Worm (Caenorhabditis elegans) whole organism, L2 larva: Measurements from ENCODE around the gene C05E4.12.

ENCODE experiments used
- F13H6.1 ChIP-seq: sonication (generic microtip); optimal IDR thresholded peaks from 2 replicates; lab custom pipeline; 2016; ENCODE audit warnings: missing genetic modification characterization, missing compliant biosample characterization
- R02D3.7 ChIP-seq: fragments of 150-350 bp; optimal IDR thresholded peaks from 2 replicates; lab custom pipeline; 2014; ENCODE audit warnings: missing biosample characterization, missing genetic modification characterization
- Y55F3AM.14 ChIP-seq: fragments of 200-800 bp; sonication (Bioruptor generic); optimal IDR thresholded peaks from 2 replicates; lab custom pipeline; 2018; ENCODE audit warnings: mild to moderate bottlenecking, missing genetic modification characterization, missing compliant biosample characterization
- ZK546.5 ChIP-seq: sonication (generic microtip); optimal IDR thresholded peaks from 2 replicates; lab custom pipeline; 2017; ENCODE audit warnings: missing biosample characterization, missing genetic modification characterization
- alr-1 ChIP-seq: fragments of 150-350 bp; optimal IDR thresholded peaks from 2 replicates; lab custom pipeline; 2014; ENCODE audit warnings: missing biosample characterization, missing genetic modification characterization
- aly-2 ChIP-seq: fragments of 150-350 bp; optimal IDR thresholded peaks from 2 replicates; lab custom pipeline; 2014; ENCODE audit warnings: missing biosample characterization, missing genetic modification characterization
- ama-1 ChIP-seq: fragments of 150-350 bp; optimal IDR thresholded peaks from 2 replicates; lab custom pipeline; 2018; ENCODE audit warnings: inconsistent platforms
- ceh-16 ChIP-seq: fragments of 150-350 bp; optimal IDR thresholded peaks from 2 replicates; lab custom pipeline; 2014; ENCODE audit warnings: missing biosample characterization, missing genetic modification characterization
- ceh-82 ChIP-seq: fragments of 150-350 bp; optimal IDR thresholded peaks from 2 replicates; lab custom pipeline; 2014; ENCODE audit warnings: missing biosample characterization, missing genetic modification characterization
- crh-2 ChIP-seq: sonication (generic microtip); optimal IDR thresholded peaks from 2 replicates; lab custom pipeline; 2017; ENCODE audit warnings: missing biosample characterization, missing genetic modification characterization
- dmd-4 ChIP-seq: sonication (generic microtip); optimal IDR thresholded peaks from 2 replicates; lab custom pipeline; 2017; ENCODE audit warnings: missing biosample characterization, missing genetic modification characterization
- egl-27 ChIP-seq: sonication (generic microtip); optimal IDR thresholded peaks from 3 replicates; lab custom pipeline; 2017; ENCODE audit warnings: missing biosample characterization, missing genetic modification reagents, missing genetic modification characterization
- elt-1 ChIP-seq: fragments of 150-350 bp; optimal IDR thresholded peaks from 2 replicates; lab custom pipeline; 2014; ENCODE audit warnings: missing biosample characterization, missing genetic modification characterization
- lin-11 ChIP-seq: fragments of 150-350 bp; sonication (generic microtip); optimal IDR thresholded peaks from 2 replicates; lab custom pipeline; 2014; ENCODE audit warnings: missing biosample characterization, missing genetic modification characterization, inconsistent platforms, mixed read lengths
- lin-13 ChIP-seq: fragments of 150-350 bp; optimal IDR thresholded peaks from 2 replicates; lab custom pipeline; 2014; ENCODE audit warnings: missing biosample characterization, missing genetic modification reagents, missing genetic modification characterization
- lin-39 ChIP-seq: fragments of 150-350 bp; optimal IDR thresholded peaks from 2 replicates; lab custom pipeline; 2014; ENCODE audit warnings: missing biosample characterization, missing genetic modification reagents, missing genetic modification characterization
- mbf-1 ChIP-seq: sonication (generic microtip); optimal IDR thresholded peaks from 2 replicates; lab custom pipeline; 2017; ENCODE audit warnings: missing biosample characterization, missing genetic modification characterization
- mdl-1 ChIP-seq, 2 experiments: fragments of 150-350 bp in 1 of 2; sonication (generic microtip) in 1 of 2; optimal IDR thresholded peaks; 2 replicates each; lab custom pipeline; 2017; ENCODE audit warnings: missing biosample characterization in 2 of 2, missing genetic modification characterization in 2 of 2
- nhr-10 ChIP-seq: sonication (generic microtip); optimal IDR thresholded peaks from 2 replicates; lab custom pipeline; 2017; ENCODE audit warnings: missing biosample characterization, missing genetic modification characterization
- nhr-11 ChIP-seq: fragments of 150-350 bp; optimal IDR thresholded peaks from 2 replicates; lab custom pipeline; 2014; ENCODE audit warnings: missing biosample characterization, missing genetic modification characterization
- nhr-129 ChIP-seq: fragments of 150-350 bp; optimal IDR thresholded peaks from 2 replicates; lab custom pipeline; 2014; ENCODE audit warnings: missing biosample characterization, missing genetic modification characterization
- nhr-6 ChIP-seq: fragments of 150-350 bp; optimal IDR thresholded peaks from 2 replicates; lab custom pipeline; 2014; ENCODE audit warnings: missing biosample characterization, missing genetic modification characterization
- nhr-77 ChIP-seq: fragments of 150-350 bp; optimal IDR thresholded peaks from 2 replicates; lab custom pipeline; 2014; ENCODE audit warnings: missing biosample characterization, missing genetic modification characterization
- peb-1 ChIP-seq: fragments of 150-350 bp; optimal IDR thresholded peaks from 2 replicates; lab custom pipeline; 2014; ENCODE audit warnings: missing biosample characterization, missing genetic modification characterization
- sem-4 ChIP-seq: fragments of 150-350 bp; optimal IDR thresholded peaks from 2 replicates; lab custom pipeline; 2014; ENCODE audit warnings: missing biosample characterization, missing genetic modification reagents, missing genetic modification characterization
- skn-1 ChIP-seq: sonication (generic microtip); optimal IDR thresholded peaks from 2 replicates; lab custom pipeline; 2017; ENCODE audit warnings: missing biosample characterization, missing genetic modification characterization
- sma-3 ChIP-seq: sonication (generic microtip); optimal IDR thresholded peaks from 2 replicates; lab custom pipeline; 2016; ENCODE audit warnings: missing genetic modification reagents, missing genetic modification characterization, missing compliant biosample characterization
- sma-9 ChIP-seq, 2 experiments: fragments of 150-350 bp in 1 of 2; sonication (generic microtip) in 1 of 2; optimal IDR thresholded peaks; 2 replicates each; lab custom pipeline; 2014 to 2016; ENCODE audit warnings: missing genetic modification characterization in 2 of 2, mild to moderate bottlenecking in 1 of 2, missing biosample characterization in 1 of 2, missing compliant biosample characterization in 1 of 2, missing genetic modification reagents in 1 of 2, moderate library complexity in 1 of 2
- unc-39 ChIP-seq: fragments of 150-350 bp; optimal IDR thresholded peaks from 2 replicates; lab custom pipeline; 2014; ENCODE audit warnings: missing biosample characterization, missing genetic modification characterization
- unc-55 ChIP-seq: fragments of 150-350 bp; sonication (generic microtip); optimal IDR thresholded peaks from 3 replicates; lab custom pipeline; 2014; ENCODE audit warnings: missing biosample characterization, missing genetic modification reagents, missing genetic modification characterization
- unc-62 ChIP-seq: fragments of 150-350 bp; optimal IDR thresholded peaks from 2 replicates; lab custom pipeline; 2014; ENCODE audit warnings: missing biosample characterization, missing genetic modification reagents, missing genetic modification characterization
- ztf-11 ChIP-seq: sonication (generic microtip); optimal IDR thresholded peaks from 2 replicates; lab custom pipeline; 2017; ENCODE audit warnings: missing biosample characterization, missing genetic modification characterization

The C05E4.12 gene

DNA sequence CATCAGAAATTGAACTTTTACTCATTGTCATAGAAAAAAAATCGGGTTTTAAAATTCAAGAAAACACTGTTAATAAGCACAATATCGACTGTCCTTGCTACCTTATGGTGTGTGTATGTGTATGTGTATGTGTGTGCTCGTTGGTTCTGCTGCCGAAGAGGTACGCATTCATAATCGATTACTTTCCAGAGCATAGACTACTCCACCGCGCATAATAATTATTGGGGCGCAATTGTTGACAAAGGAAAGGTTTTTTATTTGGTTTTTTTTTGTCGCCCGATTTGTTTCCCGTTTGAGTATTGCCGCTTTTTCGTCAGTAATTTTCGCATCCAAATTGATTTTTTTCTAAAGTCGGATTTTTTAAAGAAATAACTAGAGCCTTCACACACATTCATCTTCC, 547 bp downstream of the C05E4.12 start, which contains the start of gene C05E4.15:
Gene C05E4.15, minus strand, starts transcription at position 101 of the 400 bp plus-strand sequence.
- TF ChIP-seq lin-39 (tag; lab: Kevin White, UChicago) (no peak), F13H6.1 (tag; lab: Kevin White, UChicago) (no peak), sem-4 (no peak), lin-11 (tag; lab: Kevin White, UChicago) (no peak), lin-13 (GFP tag; lab: Kevin White, UChicago) (no peak), ceh-16 (tag; lab: Kevin White, UChicago) (no peak), unc-39 (no peak), unc-62 (no peak), sma-9 (GFP tag; optimal IDR thresholded peaks at IDR 0.05; lab: Kevin White, UChicago) (no peak), sma-9 (tag; optimal IDR thresholded peaks at IDR 0.05; lab: Kevin White, UChicago) (no peak), nhr-129 (tag; lab: Kevin White, UChicago) (no peak)

DNA sequence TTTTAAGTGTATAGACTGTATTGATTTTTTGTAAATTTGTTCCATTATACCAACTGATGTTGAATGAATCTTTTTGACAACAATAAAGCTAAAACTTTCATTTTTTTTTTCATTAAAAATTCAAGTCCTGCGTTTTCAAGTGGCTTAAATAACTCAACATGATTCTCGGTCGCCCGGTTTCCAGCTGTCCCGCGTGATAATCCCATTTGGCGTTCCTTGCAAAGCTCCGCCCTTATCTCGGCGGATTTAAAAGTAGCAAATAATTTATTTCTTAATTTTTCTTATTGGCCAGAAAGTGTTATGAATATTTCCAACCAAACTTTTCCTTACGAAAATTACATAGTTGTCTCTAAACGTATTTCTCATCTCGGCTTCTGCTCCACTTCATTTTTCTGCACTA, 5.6 kb downstream of the C05E4.12 start, which contains the start of gene str-20:
Gene str-20, plus strand, starts transcription at position 301 of the 400 bp plus-strand sequence.
- no peak for TF ChIP-seq ZK546.5 (tag; lab: Kevin White, UChicago)
- no peak for TF ChIP-seq unc-62
- no peak for TF ChIP-seq nhr-10
- TF ChIP-seq alr-1 (tag; lab: Kevin White, UChicago): no peak
- no peak for TF ChIP-seq aly-2
- TF ChIP-seq ceh-16 (tag; lab: Kevin White, UChicago): no peak
- no peak for TF ChIP-seq nhr-11
- TF ChIP-seq elt-1 (tag; lab: Kevin White, UChicago): no peak
- no peak for TF ChIP-seq nhr-129 (tag; lab: Kevin White, UChicago)
- no peak for TF ChIP-seq egl-27 (tag; lab: Kevin White, UChicago)
- no peak for TF ChIP-seq nhr-77
- TF ChIP-seq unc-55: no peak
- TF ChIP-seq peb-1 (tag; lab: Kevin White, UChicago): no peak

DNA sequence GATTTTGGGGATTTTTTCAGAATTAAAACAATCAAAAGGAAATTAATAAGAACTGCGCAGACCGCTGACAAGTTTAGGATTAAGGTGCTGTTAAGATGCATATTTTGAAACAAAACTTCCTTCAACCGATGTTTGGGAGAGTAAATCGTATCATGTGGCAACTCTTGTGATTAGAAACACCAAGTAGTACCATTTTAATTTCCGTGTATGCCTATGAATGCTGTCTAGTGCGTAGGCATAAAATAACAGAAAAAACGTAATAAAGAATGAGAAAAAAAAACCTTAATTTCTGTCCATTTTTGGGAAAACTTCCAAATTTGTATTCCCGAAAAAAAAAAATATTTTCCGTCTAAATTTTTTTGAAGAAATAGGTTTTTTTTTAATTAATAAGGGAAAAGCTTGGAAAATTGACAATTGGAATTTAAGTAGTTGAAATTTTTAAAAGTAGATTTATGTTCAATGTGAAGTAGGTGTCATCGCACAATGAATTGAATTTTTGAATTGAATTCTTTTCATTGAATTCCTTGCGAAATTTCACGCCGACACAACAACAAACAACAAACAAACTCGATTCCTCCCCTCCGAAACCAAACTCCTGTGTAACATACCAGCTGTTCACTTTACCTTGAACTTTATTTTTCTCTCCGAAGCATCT, 9.0 kb downstream of the C05E4.12 start, which contains the start of the genes str-262 and srp-1:
Gene str-262, minus strand, starts transcription at position 101 of the 655 bp plus-strand sequence.
Gene srp-1, plus strand, starts transcription at position 605 of the 655 bp plus-strand sequence.
- TF ChIP-seq ceh-82 (tag; lab: Kevin White, UChicago): no peak
- TF ChIP-seq nhr-6 (tag; lab: Kevin White, UChicago): no peak
- TF ChIP-seq elt-1 (tag; lab: Kevin White, UChicago): no peak
- TF ChIP-seq Y55F3AM.14 (GFP tag; lab: Kevin White, UChicago): no peak
- TF ChIP-seq F13H6.1 (tag; lab: Kevin White, UChicago): no peak
- TF ChIP-seq dmd-4 (tag; lab: Kevin White, UChicago): no peak
- TF ChIP-seq mbf-1: no peak
- no peak for TF ChIP-seq R02D3.7 (tag; lab: Kevin White, UChicago)

DNA sequence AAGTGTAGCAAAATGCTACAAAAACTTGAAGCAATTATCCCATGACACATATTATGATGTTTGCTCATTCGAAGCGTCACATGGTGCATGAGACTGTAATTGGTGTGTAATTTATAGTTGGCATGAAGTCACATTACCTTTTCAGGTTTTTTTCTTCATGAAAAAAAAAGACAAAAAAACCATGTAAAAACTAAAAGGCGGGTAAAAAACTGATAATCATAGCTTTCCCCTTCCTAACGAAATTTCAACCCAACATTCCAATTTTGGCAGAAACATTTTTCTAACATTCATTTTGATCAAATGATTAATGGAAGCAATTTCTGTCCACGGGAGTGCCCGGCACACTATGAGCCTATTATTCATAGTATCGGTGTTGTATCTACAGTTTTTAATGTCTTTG, 13.7 kb downstream of the C05E4.12 start, which contains the start of gene sri-4:
Gene sri-4, plus strand, starts transcription at position 301 of the 400 bp plus-strand sequence.
- TF ChIP-seq ztf-11 (tag; lab: Kevin White, UChicago) (no peak), dmd-4 (tag; lab: Kevin White, UChicago) (no peak), mbf-1 (no peak), mdl-1 (tag; optimal IDR thresholded peaks at IDR 0.05; lab: Kevin White, UChicago) (no peak), skn-1 (no peak), ama-1 (lab: Kevin White, UChicago) (no peak), aly-2 (no peak), crh-2 (tag; lab: Kevin White, UChicago) (no peak), F13H6.1 (tag; lab: Kevin White, UChicago) (no peak), lin-39 (tag; lab: Kevin White, UChicago) (no peak), sma-3 (GFP tag; lab: Kevin White, UChicago) (no peak), nhr-11 (no peak)

DNA sequence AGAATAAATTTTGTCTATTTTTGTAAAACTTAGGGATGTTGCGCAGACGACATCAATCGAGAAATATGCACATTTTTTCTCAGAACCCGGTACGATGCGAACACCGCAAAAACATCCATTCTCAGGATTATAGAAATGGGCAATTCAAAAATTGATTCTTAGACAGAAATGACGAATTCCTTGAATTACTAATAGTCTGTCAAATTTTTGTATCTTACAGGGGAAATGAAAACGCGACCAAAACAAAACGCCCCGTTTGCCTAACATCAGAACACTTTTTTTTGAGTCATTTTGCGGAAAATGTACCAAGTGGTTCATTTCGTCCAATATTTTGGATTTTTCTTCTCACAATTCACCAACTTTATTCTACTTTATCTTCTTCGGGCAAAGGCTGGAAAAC, 18.4 kb downstream of the C05E4.12 start, which contains the start of gene str-134:
Gene str-134, plus strand, starts transcription at position 301 of the 400 bp plus-strand sequence.
- no peak for TF ChIP-seq dmd-4 (tag; lab: Kevin White, UChicago)
